Worm (Caenorhabditis elegans): ENCODE data around the gene F14F8.9.
A peak's percentile ranks its signal among the peaks of the same experiment; 100 is the strongest.

ce11 chrV:16699752-16700259 is 31.4 kb upstream of the F14F8.9 start, which contains the start of gene Y70C5C.1:
- TF ChIP-seq B0310.2 (tag; optimal IDR thresholded peaks at IDR 0.05): no peak
- TF ChIP-seq tra-4 (tag; optimal IDR thresholded peaks at IDR 0.05): no peak
- peak; percentile 63 for TF ChIP-seq hnd-1 (tag; optimal IDR thresholded peaks at IDR 0.05)
- TF ChIP-seq ets-7 (tag; optimal IDR thresholded peaks at IDR 0.05): no peak
- no peak for TF ChIP-seq ama-1 (optimal IDR thresholded peaks at IDR 0.05)
- TF ChIP-seq flt-1 (GFP tag; IDR thresholded peaks at IDR 0.05): no peak
- TF ChIP-seq tbx-11 (GFP tag; IDR thresholded peaks at IDR 0.05): peak; percentile 68
- peak; percentile 51 for TF ChIP-seq ceh-36 (tag; optimal IDR thresholded peaks at IDR 0.05)

Measured in whole organism, early embryonic.